Worm (Caenorhabditis elegans): ENCODE measurements around the gene K12H4.7.

- TF ChIP-seq nhr-28 (tag; optimal IDR thresholded peaks at IDR 0.05), result no peak
- no peak for TF ChIP-seq fkh-2 (tag; optimal IDR thresholded peaks at IDR 0.05)
- no peak for TF ChIP-seq nhr-77 (tag; optimal IDR thresholded peaks at IDR 0.05)
- TF ChIP-seq nhr-76 (tag; optimal IDR thresholded peaks at IDR 0.05), result no peak
- no peak for TF ChIP-seq egl-27 (tag; optimal IDR thresholded peaks at IDR 0.05)
- TF ChIP-seq fos-1 (tag; optimal IDR thresholded peaks at IDR 0.05), result no peak
- TF ChIP-seq pha-4 (tag; optimal IDR thresholded peaks at IDR 0.05), result no peak
- no peak for TF ChIP-seq elt-3 (tag; optimal IDR thresholded peaks at IDR 0.05)
- TF ChIP-seq unc-62 (GFP tag; optimal IDR thresholded peaks at IDR 0.05), result no peak
These were observed 16.9 kb upstream of the K12H4.7 start for ce11 chrIII:8067798-8068197.
